Worm (Caenorhabditis elegans) whole organism, L2 larva: ENCODE data around the gene pfd-1.
A peak's percentile ranks its signal among the peaks of the same experiment; 100 is the strongest.

Experiments
- C34F6.9 ChIP-seq: fragments of 150-350 bp; optimal IDR thresholded peaks from 2 replicates; lab custom pipeline; 2014; ENCODE audit warnings: missing biosample characterization, missing genetic modification characterization
- F13H6.1 ChIP-seq: sonication (generic microtip); optimal IDR thresholded peaks from 2 replicates; lab custom pipeline; 2016; ENCODE audit warnings: missing genetic modification characterization, missing compliant biosample characterization
- R02D3.7 ChIP-seq: fragments of 150-350 bp; optimal IDR thresholded peaks from 2 replicates; lab custom pipeline; 2014; ENCODE audit warnings: missing biosample characterization, missing genetic modification characterization
- Y55F3AM.14 ChIP-seq: fragments of 200-800 bp; sonication (Bioruptor generic); optimal IDR thresholded peaks from 2 replicates; lab custom pipeline; 2018; ENCODE audit warnings: mild to moderate bottlenecking, missing genetic modification characterization, missing compliant biosample characterization
- ZK546.5 ChIP-seq: sonication (generic microtip); optimal IDR thresholded peaks from 2 replicates; lab custom pipeline; 2017; ENCODE audit warnings: missing biosample characterization, missing genetic modification characterization
- ama-1 ChIP-seq: fragments of 150-350 bp; optimal IDR thresholded peaks from 2 replicates; lab custom pipeline; 2018; ENCODE audit warnings: inconsistent platforms
- blmp-1 ChIP-seq: sonication (generic microtip); optimal IDR thresholded peaks from 2 replicates; lab custom pipeline; 2017; ENCODE audit warnings: missing genetic modification characterization, mild to moderate bottlenecking, missing compliant biosample characterization, antibody characterized with exemption, moderate library complexity; ENCODE audit not compliant: insufficient read depth
- ceh-16 ChIP-seq: fragments of 150-350 bp; optimal IDR thresholded peaks from 2 replicates; lab custom pipeline; 2014; ENCODE audit warnings: missing biosample characterization, missing genetic modification characterization
- crh-2 ChIP-seq: sonication (generic microtip); optimal IDR thresholded peaks from 2 replicates; lab custom pipeline; 2017; ENCODE audit warnings: missing biosample characterization, missing genetic modification characterization
- dmd-4 ChIP-seq: sonication (generic microtip); optimal IDR thresholded peaks from 2 replicates; lab custom pipeline; 2017; ENCODE audit warnings: missing biosample characterization, missing genetic modification characterization
- egl-27 ChIP-seq: sonication (generic microtip); optimal IDR thresholded peaks from 3 replicates; lab custom pipeline; 2017; ENCODE audit warnings: missing biosample characterization, missing genetic modification reagents, missing genetic modification characterization
- elt-3 ChIP-seq: sonication (generic microtip); optimal IDR thresholded peaks from 2 replicates; lab custom pipeline; 2017; ENCODE audit warnings: missing biosample characterization, missing genetic modification characterization
- fos-1 ChIP-seq: fragments of 150-350 bp; optimal IDR thresholded peaks from 2 replicates; lab custom pipeline; 2014; ENCODE audit warnings: missing biosample characterization, missing genetic modification characterization
- gmeb-1 ChIP-seq: fragments of 150-350 bp; optimal IDR thresholded peaks from 2 replicates; lab custom pipeline; 2014; ENCODE audit warnings: missing biosample characterization, missing genetic modification characterization
- lin-11 ChIP-seq: fragments of 150-350 bp; sonication (generic microtip); optimal IDR thresholded peaks from 2 replicates; lab custom pipeline; 2014; ENCODE audit warnings: missing biosample characterization, missing genetic modification characterization, inconsistent platforms, mixed read lengths
- lin-13 ChIP-seq: fragments of 150-350 bp; optimal IDR thresholded peaks from 2 replicates; lab custom pipeline; 2014; ENCODE audit warnings: missing biosample characterization, missing genetic modification reagents, missing genetic modification characterization
- lsy-2 ChIP-seq, 2 experiments: fragments of 150-350 bp in 1 of 2; sonication (generic microtip) in 1 of 2; optimal IDR thresholded peaks; 2 replicates each; lab custom pipeline; 2014 to 2017; ENCODE audit warnings: missing biosample characterization in 2 of 2, missing genetic modification characterization in 2 of 2
- mab-5 ChIP-seq: fragments of 150-350 bp; optimal IDR thresholded peaks from 2 replicates; lab custom pipeline; 2014; ENCODE audit warnings: missing biosample characterization, missing genetic modification characterization
- mbf-1 ChIP-seq: sonication (generic microtip); optimal IDR thresholded peaks from 2 replicates; lab custom pipeline; 2017; ENCODE audit warnings: missing biosample characterization, missing genetic modification characterization
- mdl-1 ChIP-seq, 2 experiments: fragments of 150-350 bp in 1 of 2; sonication (generic microtip) in 1 of 2; optimal IDR thresholded peaks; 2 replicates each; lab custom pipeline; 2017; ENCODE audit warnings: missing biosample characterization in 2 of 2, missing genetic modification characterization in 2 of 2
- nhr-10 ChIP-seq: sonication (generic microtip); optimal IDR thresholded peaks from 2 replicates; lab custom pipeline; 2017; ENCODE audit warnings: missing biosample characterization, missing genetic modification characterization
- nhr-12 ChIP-seq: fragments of 150-350 bp; optimal IDR thresholded peaks from 2 replicates; lab custom pipeline; 2014; ENCODE audit warnings: missing biosample characterization, missing genetic modification characterization
- nhr-129 ChIP-seq: fragments of 150-350 bp; optimal IDR thresholded peaks from 2 replicates; lab custom pipeline; 2014; ENCODE audit warnings: missing biosample characterization, missing genetic modification characterization
- nhr-21 ChIP-seq: fragments of 150-350 bp; optimal IDR thresholded peaks from 2 replicates; lab custom pipeline; 2014; ENCODE audit warnings: missing biosample characterization, missing genetic modification characterization
- nhr-23 ChIP-seq: fragments of 150-350 bp; optimal IDR thresholded peaks from 2 replicates; lab custom pipeline; 2014; ENCODE audit warnings: missing biosample characterization, missing genetic modification reagents, missing genetic modification characterization
- nhr-237 ChIP-seq: fragments of 150-350 bp; optimal IDR thresholded peaks from 2 replicates; lab custom pipeline; 2014; ENCODE audit warnings: missing biosample characterization, missing genetic modification characterization
- nhr-25 ChIP-seq: fragments of 150-350 bp; sonication (generic microtip); optimal IDR thresholded peaks from 3 replicates; lab custom pipeline; 2014; ENCODE audit warnings: missing biosample characterization, missing genetic modification characterization
- nhr-6 ChIP-seq: fragments of 150-350 bp; optimal IDR thresholded peaks from 2 replicates; lab custom pipeline; 2014; ENCODE audit warnings: missing biosample characterization, missing genetic modification characterization
- nhr-77 ChIP-seq: fragments of 150-350 bp; optimal IDR thresholded peaks from 2 replicates; lab custom pipeline; 2014; ENCODE audit warnings: missing biosample characterization, missing genetic modification characterization
- peb-1 ChIP-seq: fragments of 150-350 bp; optimal IDR thresholded peaks from 2 replicates; lab custom pipeline; 2014; ENCODE audit warnings: missing biosample characterization, missing genetic modification characterization
- sem-4 ChIP-seq: fragments of 150-350 bp; optimal IDR thresholded peaks from 2 replicates; lab custom pipeline; 2014; ENCODE audit warnings: missing biosample characterization, missing genetic modification reagents, missing genetic modification characterization
- skn-1 ChIP-seq: sonication (generic microtip); optimal IDR thresholded peaks from 2 replicates; lab custom pipeline; 2017; ENCODE audit warnings: missing biosample characterization, missing genetic modification characterization
- sma-3 ChIP-seq: sonication (generic microtip); optimal IDR thresholded peaks from 2 replicates; lab custom pipeline; 2016; ENCODE audit warnings: missing genetic modification reagents, missing genetic modification characterization, missing compliant biosample characterization
- sma-9 ChIP-seq, 2 experiments: fragments of 150-350 bp in 1 of 2; sonication (generic microtip) in 1 of 2; optimal IDR thresholded peaks; 2 replicates each; lab custom pipeline; 2014 to 2016; ENCODE audit warnings: missing genetic modification characterization in 2 of 2, mild to moderate bottlenecking in 1 of 2, missing biosample characterization in 1 of 2, missing compliant biosample characterization in 1 of 2, missing genetic modification reagents in 1 of 2, moderate library complexity in 1 of 2
- snpc-4 ChIP-seq: fragments of 150-350 bp; optimal IDR thresholded peaks from 2 replicates; lab custom pipeline; 2014; ENCODE audit warnings: missing biosample characterization, missing genetic modification characterization
- unc-39 ChIP-seq: fragments of 150-350 bp; optimal IDR thresholded peaks from 2 replicates; lab custom pipeline; 2014; ENCODE audit warnings: missing biosample characterization, missing genetic modification characterization
- unc-55 ChIP-seq: fragments of 150-350 bp; sonication (generic microtip); optimal IDR thresholded peaks from 3 replicates; lab custom pipeline; 2014; ENCODE audit warnings: missing biosample characterization, missing genetic modification reagents, missing genetic modification characterization
- zag-1 ChIP-seq: fragments of 150-350 bp; optimal IDR thresholded peaks from 2 replicates; lab custom pipeline; 2014; ENCODE audit warnings: missing biosample characterization, missing genetic modification characterization
- ztf-1 ChIP-seq: fragments of 200-800 bp; sonication (Bioruptor generic); conservative IDR thresholded peaks from 2 replicates; pipeline ENCODE4 v1.3.6; 2022; ENCODE audit warnings: missing genetic modification characterization, missing compliant biosample characterization
- ztf-11 ChIP-seq: sonication (generic microtip); optimal IDR thresholded peaks from 2 replicates; lab custom pipeline; 2017; ENCODE audit warnings: missing biosample characterization, missing genetic modification characterization
- ztf-4 ChIP-seq: fragments of 150-350 bp; optimal IDR thresholded peaks from 2 replicates; lab custom pipeline; 2014; ENCODE audit warnings: missing biosample characterization, missing genetic modification characterization

pfd-1 gene

ce11 chrIV:11145929-11146339 is 4.0 kb upstream of the pfd-1 start:
- TF ChIP-seq egl-27 (tag; lab: Kevin White, UChicago): no peak
- no peak for TF ChIP-seq sma-3 (GFP tag; lab: Kevin White, UChicago)
- TF ChIP-seq nhr-10 (tag; lab: Kevin White, UChicago): no peak
- TF ChIP-seq elt-3 (tag; lab: Kevin White, UChicago): no peak
- no peak for TF ChIP-seq peb-1
- TF ChIP-seq nhr-25 (tag; lab: Kevin White, UChicago): no peak
- no peak for TF ChIP-seq ama-1 (lab: Kevin White, UChicago)

- TF ChIP-seq ceh-16 (tag; lab: Kevin White, UChicago): no peak
Observed at ce11 chrIV:11146492-11146891, 3.4 kb upstream of the pfd-1 start.

ce11 chrIV:11146962-11147470 is 2.9 kb upstream of the pfd-1 start, which contains the start of gene pigq-1:
pigq-1 (minus strand) TSS chrIV:11147247.
- TF ChIP-seq ZK546.5 (peak; percentile 20), gmeb-1 (tag; lab: Kevin White, UChicago) (no peak), peb-1 (no peak), ztf-11 (tag; lab: Kevin White, UChicago) (no peak), nhr-21 (tag; lab: Kevin White, UChicago) (peak; percentile 55), F13H6.1 (tag; lab: Kevin White, UChicago) (peak; percentile 5), ztf-4 (tag; lab: Kevin White, UChicago) (peak; percentile 23), crh-2 (peak; percentile 57), Y55F3AM.14 (GFP tag; lab: Kevin White, UChicago) (peak; percentile 40), lin-13 (GFP tag; lab: Kevin White, UChicago) (peak; percentile 45), nhr-25 (tag; lab: Kevin White, UChicago) (peak; percentile 46), ama-1 (lab: Kevin White, UChicago) (peak; percentile 14), lsy-2 (tag; optimal IDR thresholded peaks at IDR 0.05; lab: Kevin White, UChicago) (peak in 1 of 2 experiments; percentile 64), unc-39 (tag; lab: Kevin White, UChicago) (no peak), sma-3 (GFP tag; lab: Kevin White, UChicago) (peak; percentile 46), sem-4 (tag; lab: Kevin White, UChicago) (peak; percentile 21)

ce11 chrIV:11148788-11149366 is 1.0 kb upstream of the pfd-1 start:
- TF ChIP-seq dmd-4 (tag; lab: Kevin White, UChicago) (no peak), zag-1 (tag; lab: Kevin White, UChicago) (no peak), nhr-25 (tag; lab: Kevin White, UChicago) (no peak), crh-2 (peak; percentile 52), C34F6.9 (peak; percentile 13), mab-5 (no peak), skn-1 (tag; lab: Kevin White, UChicago) (no peak), ceh-16 (tag; lab: Kevin White, UChicago) (no peak), sem-4 (tag; lab: Kevin White, UChicago) (no peak), R02D3.7 (tag; lab: Kevin White, UChicago) (no peak), nhr-21 (tag; lab: Kevin White, UChicago) (no peak), ztf-1 (no peak), nhr-23 (no peak), blmp-1 (tag; lab: Kevin White, UChicago) (no peak), fos-1 (tag; lab: Kevin White, UChicago) (no peak), F13H6.1 (tag; lab: Kevin White, UChicago) (no peak), ztf-4 (tag; lab: Kevin White, UChicago) (no peak), lsy-2 (tag; optimal IDR thresholded peaks at IDR 0.05; lab: Kevin White, UChicago) (no peak), unc-55 (GFP tag; lab: Kevin White, UChicago) (no peak), gmeb-1 (tag; lab: Kevin White, UChicago) (peak; percentile 20), peb-1 (no peak), nhr-77 (no peak), sma-3 (GFP tag; lab: Kevin White, UChicago) (no peak), nhr-129 (tag; lab: Kevin White, UChicago) (peak; percentile 42), nhr-12 (no peak), ztf-11 (tag; lab: Kevin White, UChicago) (no peak), nhr-6 (tag; lab: Kevin White, UChicago) (no peak), mbf-1 (tag; lab: Kevin White, UChicago) (no peak), nhr-237 (tag; lab: Kevin White, UChicago) (no peak), snpc-4 (no peak), lin-11 (tag; lab: Kevin White, UChicago) (no peak), sma-9 (GFP tag; optimal IDR thresholded peaks at IDR 0.05; lab: Kevin White, UChicago) (no peak), sma-9 (tag; optimal IDR thresholded peaks at IDR 0.05; lab: Kevin White, UChicago) (no peak), Y55F3AM.14 (GFP tag; lab: Kevin White, UChicago) (no peak), elt-3 (tag; lab: Kevin White, UChicago) (no peak), mdl-1 (tag; optimal IDR thresholded peaks at IDR 0.05; lab: Kevin White, UChicago) (no peak)
